Fruit fly (Drosophila melanogaster) whole organism, larva: Measurements from ENCODE around the gene CG9497.

ENCODE experiments used
- noc ChIP-seq: fragments of 200-800 bp; sonication (Bioruptor generic); optimal IDR thresholded peaks from 3 replicates; lab custom pipeline; 2019; ENCODE audit warnings: missing biosample characterization, mild to moderate bottlenecking, missing genetic modification characterization, moderate library complexity

Gene CG9497

dm6 chr2L:6354231-6354630 is 6.0 kb upstream of the CG9497 start, which contains the start of gene ppk7:
Gene ppk7 (minus strand): TSS chr2L:6354331.
- TF ChIP-seq noc (tag; lab: Kevin White, UChicago), result no peak

dm6 chr2L:6351809-6352182 is 3.6 kb upstream of the CG9497 start:
- peak; percentile 98 for TF ChIP-seq noc (tag; lab: Kevin White, UChicago)

- peak; percentile 97 for TF ChIP-seq noc (tag; lab: Kevin White, UChicago)
Observed at dm6 chr2L:6350984-6351808, 3.0 kb upstream of the CG9497 start, which contains the start of gene CG9498. Gene CG9498 (minus strand): TSS chr2L:6351034.

dm6 chr2L:6343084-6343873 is 4.9 kb downstream of the CG9497 start:
- peak; percentile 47 for TF ChIP-seq noc (tag; lab: Kevin White, UChicago)

- TF ChIP-seq noc (tag; lab: Kevin White, UChicago), result no peak
Observed at dm6 chr2L:6341246-6341645, 7.0 kb downstream of the CG9497 start.

- TF ChIP-seq noc (tag; lab: Kevin White, UChicago), result no peak
Observed at dm6 chr2L:6340222-6340725, 8.0 kb downstream of the CG9497 start.

dm6 chr2L:6339010-6339897 is 9.0 kb downstream of the CG9497 start:
- peak; percentile 54 for TF ChIP-seq noc (tag; lab: Kevin White, UChicago)

- TF ChIP-seq noc (tag; lab: Kevin White, UChicago), result no peak
Observed at dm6 chr2L:6338367-6338975, 9.8 kb downstream of the CG9497 start, which contains the start of the genes Pez and Cpr. Gene Pez (minus strand): TSS chr2L:6338671. Gene Cpr (plus strand): TSS chr2L:6338836.

- TF ChIP-seq noc (tag; lab: Kevin White, UChicago), result no peak
Observed at dm6 chr2L:6337843-6338366, 10.3 kb downstream of the CG9497 start.

- TF ChIP-seq noc (tag; lab: Kevin White, UChicago), result no peak
Observed at dm6 chr2L:6324386-6324744, 23.9 kb downstream of the CG9497 start.

- no peak for TF ChIP-seq noc (tag; lab: Kevin White, UChicago)
Observed at dm6 chr2L:6323536-6324385, 24.5 kb downstream of the CG9497 start, which contains the start of gene PDZ-GEF. Gene PDZ-GEF (plus strand): TSS chr2L:6323767.

- no peak for TF ChIP-seq noc (tag; lab: Kevin White, UChicago)
Observed at dm6 chr2L:6319068-6319467, 29.2 kb downstream of the CG9497 start.

- no peak for TF ChIP-seq noc (tag; lab: Kevin White, UChicago)
Observed at dm6 chr2L:6309879-6310278, 38.3 kb downstream of the CG9497 start.
